Worm (Caenorhabditis elegans): ENCODE results near the gene Y51B9A.14.

Y51B9A.14 gene

ce11 chrII:9398370-9398901 lies at the start of gene Y51B9A.14, which contains the start of gene Y51B9A.8:
Y51B9A.14 (minus strand) TSS chrII:9398470.
Y51B9A.8 (plus strand) TSS chrII:9398851.
- TF ChIP-seq nhr-11 (tag; optimal IDR thresholded peaks at IDR 0.05) (no peak), nhr-28 (tag; optimal IDR thresholded peaks at IDR 0.05) (no peak), F26F4.8 (GFP tag; conservative IDR thresholded peaks at IDR 0.05) (no peak), sdz-12 (GFP tag; optimal IDR thresholded peaks at IDR 0.05) (no peak), ceh-82 (tag; optimal IDR thresholded peaks at IDR 0.05) (no peak), lsy-2 (tag; optimal IDR thresholded peaks at IDR 0.05) (no peak), ZK546.5 (tag; optimal IDR thresholded peaks at IDR 0.05) (no peak), Y105C5A.15 (GFP tag; IDR thresholded peaks at IDR 0.05) (no peak)

- TF ChIP-seq mdl-1 (tag; optimal IDR thresholded peaks at IDR 0.05) (no peak), F26F4.8 (GFP tag; conservative IDR thresholded peaks at IDR 0.05) (no peak), mes-2 (tag; optimal IDR thresholded peaks at IDR 0.05; ENCODE audit: poor library complexity, severe bottlenecking) (no peak), snpc-4 (tag; optimal IDR thresholded peaks at IDR 0.05) (no peak), nhr-48 (tag; optimal IDR thresholded peaks at IDR 0.05) (no peak), zip-11 (GFP tag; IDR thresholded peaks at IDR 0.05) (no peak), ceh-32 (tag; optimal IDR thresholded peaks at IDR 0.05; ENCODE audit: poor library complexity) (no peak), lin-1 (GFP tag; IDR thresholded peaks at IDR 0.05) (no peak), madf-9 (GFP tag; conservative IDR thresholded peaks at IDR 0.05) (no peak), lir-3 (tag; optimal IDR thresholded peaks at IDR 0.05) (no peak)
Observed at ce11 chrII:9447965-9448364, 49.7 kb upstream of the Y51B9A.14 start, which contains the start of gene chil-18. chil-18 (plus strand) TSS chrII:9448265.

- TF ChIP-seq fos-1 (tag; optimal IDR thresholded peaks at IDR 0.05) (no peak), hmg-1.1 (GFP tag; IDR thresholded peaks at IDR 0.05) (no peak), lir-3 (tag; optimal IDR thresholded peaks at IDR 0.05) (no peak)
Observed at ce11 chrII:9445368-9445767, 47.1 kb upstream of the Y51B9A.14 start, which contains the start of gene R09D1.13. R09D1.13 (minus strand) TSS chrII:9445468.

- TF ChIP-seq zfp-2 (tag; optimal IDR thresholded peaks at IDR 0.05): no peak
- no peak for TF ChIP-seq F37D6.2 (tag; optimal IDR thresholded peaks at IDR 0.05)
- no peak for TF ChIP-seq mdt-29 (GFP tag; IDR thresholded peaks at IDR 0.05)
- TF ChIP-seq nhr-41 (GFP tag; IDR thresholded peaks at IDR 0.05): no peak
- no peak for TF ChIP-seq pha-4 (GFP tag; IDR thresholded peaks at IDR 0.05)
- TF ChIP-seq pha-4 (tag; optimal IDR thresholded peaks at IDR 0.05): no peak
- no peak for TF ChIP-seq daf-12 (tag; optimal IDR thresholded peaks at IDR 0.05)
Observed at ce11 chrII:9443522-9443921, 45.3 kb upstream of the Y51B9A.14 start, which contains the start of gene chil-15. chil-15 (minus strand) TSS chrII:9443622.

- TF ChIP-seq dmd-6 (GFP tag; IDR thresholded peaks at IDR 0.05): no peak
- no peak for TF ChIP-seq set-16 (GFP tag; IDR thresholded peaks at IDR 0.05)
- TF ChIP-seq nhr-6 (tag; optimal IDR thresholded peaks at IDR 0.05): no peak
- TF ChIP-seq lin-39 (tag; optimal IDR thresholded peaks at IDR 0.05): no peak
Observed at ce11 chrII:9441838-9442237, 43.6 kb upstream of the Y51B9A.14 start, which contains the start of gene chil-16. chil-16 (minus strand) TSS chrII:9441938.

- TF ChIP-seq vab-7 (GFP tag; IDR thresholded peaks at IDR 0.05): no peak
- no peak for TF ChIP-seq zfp-3 (GFP tag; conservative IDR thresholded peaks at IDR 0.05)
- no peak for TF ChIP-seq tra-1 (GFP tag; IDR thresholded peaks at IDR 0.05)
- TF ChIP-seq madf-5 (GFP tag; IDR thresholded peaks at IDR 0.05): no peak
- TF ChIP-seq F37D6.2 (tag; optimal IDR thresholded peaks at IDR 0.05): no peak
- no peak for TF ChIP-seq nhr-41 (GFP tag; IDR thresholded peaks at IDR 0.05)
- no peak for TF ChIP-seq lin-38 (GFP tag; IDR thresholded peaks at IDR 0.05)
- no peak for TF ChIP-seq mep-1 (tag; optimal IDR thresholded peaks at IDR 0.05)
- no peak for TF ChIP-seq ama-1 (optimal IDR thresholded peaks at IDR 0.05)
- no peak for TF ChIP-seq dmd-8 (GFP tag; IDR thresholded peaks at IDR 0.05)
- TF ChIP-seq lin-1 (GFP tag; IDR thresholded peaks at IDR 0.05): no peak
Observed at ce11 chrII:9440060-9440459, 41.8 kb upstream of the Y51B9A.14 start, which contains the start of gene chil-17. chil-17 (minus strand) TSS chrII:9440160.
